Worm (Caenorhabditis elegans) whole organism, early embryonic: ENCODE results near the gene Y105C5B.18.

Experiments
- B0310.2 ChIP-seq: sonication (generic microtip); optimal IDR thresholded peaks from 2 replicates; lab custom pipeline; 2016; ENCODE audit warnings: mild to moderate bottlenecking, missing genetic modification characterization, missing compliant biosample characterization
- F13C5.2 ChIP-seq: sonication (generic microtip); optimal IDR thresholded peaks from 2 replicates; lab custom pipeline; 2017; ENCODE audit warnings: mild to moderate bottlenecking, missing genetic modification characterization, inconsistent platforms, missing compliant biosample characterization
- aly-1 ChIP-seq: sonication (generic microtip); optimal IDR thresholded peaks from 2 replicates; lab custom pipeline; 2016; ENCODE audit warnings: missing genetic modification characterization, missing compliant biosample characterization
- ama-1 ChIP-seq: fragments of 150-350 bp; optimal IDR thresholded peaks from 2 replicates; lab custom pipeline; 2014
- ceh-13 ChIP-seq: fragments of 200-800 bp; sonication (Bioruptor generic); optimal IDR thresholded peaks from 2 replicates; lab custom pipeline; 2018; ENCODE audit warnings: mild to moderate bottlenecking, missing genetic modification characterization, missing compliant biosample characterization
- ceh-36 ChIP-seq: sonication (generic microtip); optimal IDR thresholded peaks from 2 replicates; lab custom pipeline; 2016; ENCODE audit warnings: missing genetic modification characterization, inconsistent platforms, missing compliant biosample characterization
- ets-7 ChIP-seq: sonication (generic microtip); optimal IDR thresholded peaks from 2 replicates; lab custom pipeline; 2016; ENCODE audit warnings: missing genotype, missing genetic modification characterization, missing compliant biosample characterization
- flt-1 ChIP-seq: fragments of 200-800 bp; sonication (Bioruptor generic); IDR thresholded peaks from 2 replicates; pipeline ENCODE4 v1.3.6; 2022; ENCODE audit warnings: missing genetic modification characterization, missing compliant biosample characterization
- hmbx-1 ChIP-seq: sonication (generic microtip); optimal IDR thresholded peaks from 2 replicates; lab custom pipeline; 2016; ENCODE audit warnings: mild to moderate bottlenecking, missing genetic modification characterization, missing compliant biosample characterization
- hmg-4 ChIP-seq: fragments of 200-800 bp; sonication (Bioruptor generic); optimal IDR thresholded peaks from 2 replicates; lab custom pipeline; 2018; ENCODE audit warnings: mild to moderate bottlenecking, missing genetic modification characterization, missing compliant biosample characterization
- hnd-1 ChIP-seq: sonication (generic microtip); optimal IDR thresholded peaks from 2 replicates; lab custom pipeline; 2016; ENCODE audit warnings: missing genetic modification characterization, missing compliant biosample characterization
- pes-1 ChIP-seq: fragments of 200-800 bp; sonication (Bioruptor generic); IDR thresholded peaks from 2 replicates; pipeline ENCODE4 v1.3.6; 2022; ENCODE audit warnings: missing genetic modification reagents, missing genetic modification characterization, missing compliant biosample characterization
- scrt-1 ChIP-seq: fragments of 200-800 bp; sonication (Bioruptor generic); IDR thresholded peaks from 2 replicates; pipeline ENCODE4 v1.3.6; 2022; ENCODE audit warnings: missing genetic modification characterization, missing compliant biosample characterization
- sea-1 ChIP-seq: fragments of 200-800 bp; sonication (Bioruptor generic); conservative IDR thresholded peaks from 2 replicates; pipeline ENCODE4 v1.3.6; 2022; ENCODE audit warnings: missing genetic modification characterization, missing compliant biosample characterization
- tbx-11 ChIP-seq: fragments of 200-800 bp; sonication (Bioruptor generic); IDR thresholded peaks from 2 replicates; pipeline ENCODE4 v1.3.6; 2022; ENCODE audit warnings: missing genetic modification characterization, missing compliant biosample characterization
- tbx-37 ChIP-seq: fragments of 200-800 bp; sonication (Bioruptor generic); conservative IDR thresholded peaks from 2 replicates; pipeline ENCODE4 v1.3.6; 2022; ENCODE audit warnings: missing genetic modification reagents, missing genetic modification characterization, missing compliant biosample characterization
- tra-4 ChIP-seq: sonication (generic microtip); optimal IDR thresholded peaks from 2 replicates; lab custom pipeline; 2017; ENCODE audit warnings: missing genetic modification characterization, missing compliant biosample characterization

Y105C5B.18 gene

ce11 chrIV:15964307-15964706 lies at the start of gene Y105C5B.18:
Y105C5B.18 (plus strand) TSS chrIV:15964607.
- TF ChIP-seq tbx-11 (GFP tag; lab: Robert Waterston, UW) = no peak
- TF ChIP-seq F13C5.2 (tag; lab: Kevin White, UChicago) = no peak
- no peak for TF ChIP-seq hmbx-1 (tag; lab: Kevin White, UChicago)
- TF ChIP-seq hnd-1 (tag; lab: Kevin White, UChicago) = no peak
- TF ChIP-seq pes-1 (GFP tag; lab: Robert Waterston, UW) = no peak
- no peak for TF ChIP-seq aly-1 (tag; lab: Kevin White, UChicago)
- no peak for TF ChIP-seq flt-1 (GFP tag; lab: Robert Waterston, UW)
- no peak for TF ChIP-seq B0310.2 (tag; lab: Kevin White, UChicago)
- no peak for TF ChIP-seq hmg-4 (GFP tag; lab: Kevin White, UChicago)
- TF ChIP-seq ets-7 = no peak
- no peak for TF ChIP-seq scrt-1 (GFP tag; lab: Robert Waterston, UW)
- no peak for TF ChIP-seq ama-1 (lab: Kevin White, UChicago)
- no peak for TF ChIP-seq ceh-13 (GFP tag; lab: Kevin White, UChicago)
- no peak for TF ChIP-seq tbx-37 (GFP tag; lab: Robert Waterston, UW)
- TF ChIP-seq ceh-36 (tag; lab: Kevin White, UChicago) = no peak
- no peak for TF ChIP-seq sea-1 (GFP tag; lab: Robert Waterston, UW)
- TF ChIP-seq tra-4 (tag; lab: Kevin White, UChicago) = no peak

ce11 chrIV:15915061-15915460 lies 49.3 kb upstream of the Y105C5B.18 start:
- TF ChIP-seq tbx-37 (GFP tag; lab: Robert Waterston, UW) (no peak), hnd-1 (tag; lab: Kevin White, UChicago) (no peak), B0310.2 (tag; lab: Kevin White, UChicago) (no peak), scrt-1 (GFP tag; lab: Robert Waterston, UW) (no peak), pes-1 (GFP tag; lab: Robert Waterston, UW) (no peak), tra-4 (tag; lab: Kevin White, UChicago) (no peak), hmbx-1 (tag; lab: Kevin White, UChicago) (no peak), flt-1 (GFP tag; lab: Robert Waterston, UW) (no peak), tbx-11 (GFP tag; lab: Robert Waterston, UW) (no peak), aly-1 (tag; lab: Kevin White, UChicago) (no peak), ets-7 (no peak), hmg-4 (GFP tag; lab: Kevin White, UChicago) (no peak), ceh-13 (GFP tag; lab: Kevin White, UChicago) (no peak), ceh-36 (tag; lab: Kevin White, UChicago) (no peak), ama-1 (lab: Kevin White, UChicago) (no peak)

- no peak for TF ChIP-seq hnd-1 (tag; lab: Kevin White, UChicago)
- TF ChIP-seq B0310.2 (tag; lab: Kevin White, UChicago) = no peak
- TF ChIP-seq F13C5.2 (tag; lab: Kevin White, UChicago) = no peak
- TF ChIP-seq tra-4 (tag; lab: Kevin White, UChicago) = no peak
- TF ChIP-seq hmg-4 (GFP tag; lab: Kevin White, UChicago) = no peak
Observed at ce11 chrIV:15923000-15923399, 41.4 kb upstream of the Y105C5B.18 start.

- TF ChIP-seq ceh-36 (tag; lab: Kevin White, UChicago) = no peak
- no peak for TF ChIP-seq pes-1 (GFP tag; lab: Robert Waterston, UW)
- no peak for TF ChIP-seq tbx-11 (GFP tag; lab: Robert Waterston, UW)
- TF ChIP-seq hmbx-1 (tag; lab: Kevin White, UChicago) = no peak
- no peak for TF ChIP-seq aly-1 (tag; lab: Kevin White, UChicago)
- TF ChIP-seq sea-1 (GFP tag; lab: Robert Waterston, UW) = no peak
- TF ChIP-seq scrt-1 (GFP tag; lab: Robert Waterston, UW) = no peak
- TF ChIP-seq hnd-1 (tag; lab: Kevin White, UChicago) = no peak
Observed at ce11 chrIV:15926746-15927145, 37.7 kb upstream of the Y105C5B.18 start, which contains the start of gene Y105C5B.8. Y105C5B.8 (minus strand) TSS chrIV:15926846.

ce11 chrIV:15929831-15930230 lies 34.6 kb upstream of the Y105C5B.18 start:
- TF ChIP-seq tra-4 (tag; lab: Kevin White, UChicago) (no peak), flt-1 (GFP tag; lab: Robert Waterston, UW) (no peak), scrt-1 (GFP tag; lab: Robert Waterston, UW) (no peak), pes-1 (GFP tag; lab: Robert Waterston, UW) (no peak), ceh-36 (tag; lab: Kevin White, UChicago) (no peak), aly-1 (tag; lab: Kevin White, UChicago) (no peak), sea-1 (GFP tag; lab: Robert Waterston, UW) (no peak), hnd-1 (tag; lab: Kevin White, UChicago) (no peak), tbx-11 (GFP tag; lab: Robert Waterston, UW) (no peak), ama-1 (lab: Kevin White, UChicago) (no peak), hmg-4 (GFP tag; lab: Kevin White, UChicago) (no peak), ceh-13 (GFP tag; lab: Kevin White, UChicago) (no peak), F13C5.2 (tag; lab: Kevin White, UChicago) (no peak), hmbx-1 (tag; lab: Kevin White, UChicago) (no peak)

ce11 chrIV:15930281-15930680 lies 34.1 kb upstream of the Y105C5B.18 start, which contains the start of gene Y105C5B.9:
Y105C5B.9 (plus strand) TSS chrIV:15930581.
- no peak for TF ChIP-seq aly-1 (tag; lab: Kevin White, UChicago)
- TF ChIP-seq ama-1 (lab: Kevin White, UChicago) = no peak
- no peak for TF ChIP-seq scrt-1 (GFP tag; lab: Robert Waterston, UW)
- TF ChIP-seq hnd-1 (tag; lab: Kevin White, UChicago) = no peak
- TF ChIP-seq hmg-4 (GFP tag; lab: Kevin White, UChicago) = no peak
- no peak for TF ChIP-seq F13C5.2 (tag; lab: Kevin White, UChicago)
- TF ChIP-seq flt-1 (GFP tag; lab: Robert Waterston, UW) = no peak
- no peak for TF ChIP-seq tbx-37 (GFP tag; lab: Robert Waterston, UW)
- TF ChIP-seq pes-1 (GFP tag; lab: Robert Waterston, UW) = no peak
- no peak for TF ChIP-seq hmbx-1 (tag; lab: Kevin White, UChicago)
- no peak for TF ChIP-seq tra-4 (tag; lab: Kevin White, UChicago)
- TF ChIP-seq sea-1 (GFP tag; lab: Robert Waterston, UW) = no peak
- no peak for TF ChIP-seq ceh-36 (tag; lab: Kevin White, UChicago)
- TF ChIP-seq tbx-11 (GFP tag; lab: Robert Waterston, UW) = no peak
- no peak for TF ChIP-seq ceh-13 (GFP tag; lab: Kevin White, UChicago)
- no peak for TF ChIP-seq ets-7
- no peak for TF ChIP-seq B0310.2 (tag; lab: Kevin White, UChicago)
